Worm (Caenorhabditis elegans): ENCODE results near the gene srh-283.

DNA sequence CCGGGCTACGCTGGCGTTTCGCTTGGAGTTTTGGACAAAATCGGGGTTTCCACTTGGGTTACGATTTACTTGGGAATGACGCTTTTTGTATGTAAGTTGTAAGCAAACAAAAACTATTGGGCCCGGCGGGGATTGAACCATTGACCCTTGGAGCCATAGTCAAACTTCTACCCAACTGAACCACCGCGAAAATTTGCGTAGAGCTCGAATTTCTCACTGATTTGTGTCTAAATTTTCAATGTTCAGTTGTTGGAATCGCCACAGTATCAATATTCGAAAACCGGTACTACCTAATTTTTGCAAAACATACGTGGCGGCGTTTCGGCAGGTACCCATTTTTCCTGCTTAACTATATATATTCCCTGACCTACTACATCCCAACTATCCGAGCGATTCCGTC, 2.6 kb downstream of the srh-283 start:
- TF ChIP-seq nhr-23 (tag; optimal IDR thresholded peaks at IDR 0.05) (no peak), ztf-11 (tag; optimal IDR thresholded peaks at IDR 0.05) (no peak), snpc-4 (tag; optimal IDR thresholded peaks at IDR 0.05) (no peak), ztf-4 (tag; optimal IDR thresholded peaks at IDR 0.05) (no peak)

Data from whole organism, L3 larva.